Worm (Caenorhabditis elegans) whole organism, L4 larva: Measurements from ENCODE around the gene tpst-1.

Experiments used
- F26F4.8 ChIP-seq: fragments of 200-800 bp; sonication (Bioruptor generic); conservative IDR thresholded peaks from 2 replicates; pipeline ENCODE4 v1.3.6; 2022; ENCODE audit warnings: missing genetic modification characterization, missing compliant biosample characterization
- F44E2.7 ChIP-seq: fragments of 200-800 bp; sonication (Bioruptor generic); IDR thresholded peaks from 2 replicates; pipeline ENCODE4 v2.1.2; 2022; ENCODE audit warnings: missing genetic modification characterization, missing compliant biosample characterization
- R02D3.7 ChIP-seq: fragments of 150-350 bp; sonication (generic microtip); optimal IDR thresholded peaks from 3 replicates; lab custom pipeline; 2014; ENCODE audit warnings: missing biosample characterization, missing genetic modification characterization
- T20F7.1 ChIP-seq: fragments of 200-800 bp; sonication (Bioruptor generic); optimal IDR thresholded peaks from 2 replicates; lab custom pipeline; 2018; ENCODE audit warnings: mild to moderate bottlenecking, missing genetic modification characterization, missing compliant biosample characterization
- Y48G9A.11 ChIP-seq: fragments of 200-800 bp; sonication (Bioruptor generic); IDR thresholded peaks from 2 replicates; pipeline ENCODE4 v1.3.6; 2022; ENCODE audit warnings: missing genetic modification reagents, missing genetic modification characterization, missing compliant biosample characterization
- Y75B8A.6 ChIP-seq: fragments of 200-800 bp; sonication (Bioruptor generic); IDR thresholded peaks from 2 replicates; pipeline ENCODE4 v1.3.6; 2022; ENCODE audit warnings: missing genetic modification reagents, missing genetic modification characterization, missing compliant biosample characterization
- ZK337.2 ChIP-seq: fragments of 200-800 bp; sonication (Bioruptor generic); IDR thresholded peaks from 2 replicates; pipeline ENCODE4 v1.3.6; 2022; ENCODE audit warnings: missing genetic modification reagents, missing genetic modification characterization, missing compliant biosample characterization
- aha-1 ChIP-seq: fragments of 150-350 bp; peaks from one replicate; lab custom pipeline; 2014; ENCODE audit warnings: missing biosample characterization, missing genetic modification characterization
- attf-4 ChIP-seq: sonication (generic microtip); optimal IDR thresholded peaks from 3 replicates; lab custom pipeline; 2017; ENCODE audit warnings: missing biosample characterization, missing genetic modification characterization
- ceh-20 ChIP-seq: fragments of 200-800 bp; sonication (Bioruptor generic); IDR thresholded peaks from 2 replicates; pipeline ENCODE4 v1.3.6; 2022; ENCODE audit warnings: missing genetic modification reagents, missing genetic modification characterization, missing compliant biosample characterization
- ceh-28 ChIP-seq: fragments of 150-350 bp; optimal IDR thresholded peaks from 2 replicates; lab custom pipeline; 2014; ENCODE audit warnings: missing biosample characterization, missing genetic modification reagents, missing genetic modification characterization
- ceh-32 ChIP-seq: sonication (generic microtip); optimal IDR thresholded peaks from 2 replicates; lab custom pipeline; 2016; ENCODE audit warnings: mild to moderate bottlenecking, missing genetic modification characterization, missing compliant biosample characterization; ENCODE audit not compliant: poor library complexity
- ceh-62 ChIP-seq: sonication (generic microtip); optimal IDR thresholded peaks from 2 replicates; lab custom pipeline; 2017; ENCODE audit warnings: missing biosample characterization, missing genetic modification characterization
- cey-2 ChIP-seq: sonication (generic microtip); optimal IDR thresholded peaks from 3 replicates; lab custom pipeline; 2017; ENCODE audit warnings: missing genetic modification characterization, mild to moderate bottlenecking, missing compliant biosample characterization, antibody characterized with exemption, borderline replicate concordance; ENCODE audit not compliant: insufficient read depth
- ctbp-1 ChIP-seq: fragments of 200-800 bp; sonication (Bioruptor generic); IDR thresholded peaks from 2 replicates; pipeline ENCODE4 v1.3.6; 2022; ENCODE audit warnings: missing genetic modification reagents, missing genetic modification characterization, missing compliant biosample characterization
- daf-16 ChIP-seq, 3 experiments: sonication (generic microtip); optimal IDR thresholded peaks; 2 replicates each; lab custom pipeline; 2016 to 2017; ENCODE audit warnings: missing genetic modification characterization in 3 of 3, missing genetic modification reagents in 3 of 3, mild to moderate bottlenecking in 2 of 3, missing compliant biosample characterization in 2 of 3, missing biosample characterization in 1 of 3, moderate library complexity in 1 of 3
- daf-8 ChIP-seq: fragments of 200-800 bp; sonication (Bioruptor generic); IDR thresholded peaks from 2 replicates; pipeline ENCODE4 v1.3.6; 2022; ENCODE audit warnings: missing genetic modification characterization, missing compliant biosample characterization
- dmd-8 ChIP-seq: fragments of 200-800 bp; sonication (Bioruptor generic); IDR thresholded peaks from 2 replicates; pipeline ENCODE4 v1.3.6; 2022; ENCODE audit warnings: missing genetic modification characterization, missing compliant biosample characterization
- dpl-1 ChIP-seq: fragments of 150-350 bp; optimal IDR thresholded peaks from 2 replicates; lab custom pipeline; 2014; ENCODE audit warnings: missing biosample characterization, missing genetic modification reagents, missing genetic modification characterization
- dve-1 ChIP-seq: sonication (generic microtip); optimal IDR thresholded peaks from 2 replicates; lab custom pipeline; 2017; ENCODE audit warnings: antibody characterized with exemption, mild to moderate bottlenecking, missing genetic modification characterization, missing compliant biosample characterization; ENCODE audit not compliant: insufficient read depth
- egl-43 ChIP-seq: fragments of 200-800 bp; sonication (Bioruptor generic); IDR thresholded peaks from 2 replicates; pipeline ENCODE4 v1.3.6; 2022; ENCODE audit warnings: missing genetic modification reagents, missing genetic modification characterization, missing compliant biosample characterization
- fos-1 ChIP-seq: fragments of 150-350 bp; optimal IDR thresholded peaks from 2 replicates; lab custom pipeline; 2014; ENCODE audit warnings: missing biosample characterization, missing genetic modification characterization
- hif-1 ChIP-seq, 2 experiments: sonication (generic microtip); optimal IDR thresholded peaks; 2 replicates each; lab custom pipeline; 2016 to 2017; ENCODE audit warnings: missing compliant biosample characterization in 2 of 2, missing genetic modification characterization in 2 of 2, missing genetic modification reagents in 2 of 2, missing genotype in 2 of 2, mild to moderate bottlenecking in 1 of 2
- hlh-30 ChIP-seq: sonication (generic microtip); optimal IDR thresholded peaks from 2 replicates; lab custom pipeline; 2017; ENCODE audit warnings: antibody characterized with exemption, mild to moderate bottlenecking, missing genetic modification characterization, missing compliant biosample characterization; ENCODE audit not compliant: insufficient read depth
- hmg-1.1 ChIP-seq: fragments of 200-800 bp; sonication (Bioruptor generic); IDR thresholded peaks from 2 replicates; pipeline ENCODE4 v1.3.6; 2022; ENCODE audit warnings: missing genetic modification reagents, missing genetic modification characterization, missing compliant biosample characterization
- lim-7 ChIP-seq: fragments of 200-800 bp; sonication (Bioruptor generic); IDR thresholded peaks from 2 replicates; pipeline ENCODE4 v1.3.6; 2022; ENCODE audit warnings: missing genetic modification characterization, missing compliant biosample characterization
- lin-13 ChIP-seq: fragments of 150-350 bp; optimal IDR thresholded peaks from 2 replicates; lab custom pipeline; 2014; ENCODE audit warnings: missing biosample characterization, missing genetic modification reagents, missing genetic modification characterization
- lin-15B ChIP-seq: fragments of 150-350 bp; sonication (generic microtip); optimal IDR thresholded peaks from 3 replicates; lab custom pipeline; 2014; ENCODE audit warnings: missing biosample characterization, missing genetic modification characterization
- mep-1 ChIP-seq: fragments of 150-350 bp; sonication (generic microtip); optimal IDR thresholded peaks from 3 replicates; lab custom pipeline; 2014; ENCODE audit warnings: missing biosample characterization, missing genetic modification characterization
- mes-2 ChIP-seq: sonication (generic microtip); optimal IDR thresholded peaks from 2 replicates; lab custom pipeline; 2016; ENCODE audit warnings: missing genotype, mild to moderate bottlenecking, missing genetic modification characterization, missing compliant biosample characterization; ENCODE audit not compliant: poor library complexity, severe bottlenecking
- mxl-2 ChIP-seq: fragments of 200-800 bp; sonication (Bioruptor generic); conservative IDR thresholded peaks from 2 replicates; pipeline ENCODE4 v1.3.6; 2022; ENCODE audit warnings: missing genetic modification reagents, missing genetic modification characterization, missing compliant biosample characterization
- nhr-10 ChIP-seq: fragments of 150-350 bp; optimal IDR thresholded peaks from 2 replicates; lab custom pipeline; 2014; ENCODE audit warnings: missing biosample characterization, missing genetic modification characterization
- nhr-11 ChIP-seq: fragments of 150-350 bp; optimal IDR thresholded peaks from 2 replicates; lab custom pipeline; 2014; ENCODE audit warnings: missing biosample characterization, missing genetic modification characterization
- nhr-111 ChIP-seq: fragments of 200-800 bp; sonication (Bioruptor generic); optimal IDR thresholded peaks from 2 replicates; lab custom pipeline; 2018; ENCODE audit warnings: mild to moderate bottlenecking, missing genetic modification characterization, missing compliant biosample characterization
- nhr-237 ChIP-seq: sonication (generic microtip); optimal IDR thresholded peaks from 2 replicates; lab custom pipeline; 2017; ENCODE audit warnings: missing biosample characterization, missing genetic modification characterization
- nhr-28 ChIP-seq: fragments of 150-350 bp; optimal IDR thresholded peaks from 2 replicates; lab custom pipeline; 2014; ENCODE audit warnings: missing biosample characterization, missing genetic modification characterization
- nhr-41 ChIP-seq: fragments of 200-800 bp; sonication (Bioruptor generic); IDR thresholded peaks from 2 replicates; pipeline ENCODE4 v1.3.6; 2022; ENCODE audit warnings: missing genetic modification reagents, missing genetic modification characterization, missing compliant biosample characterization
- nhr-42 ChIP-seq: fragments of 200-800 bp; sonication (Bioruptor generic); IDR thresholded peaks from 2 replicates; pipeline ENCODE4 v1.3.6; 2022; ENCODE audit warnings: missing genetic modification characterization, missing compliant biosample characterization
- nhr-6 ChIP-seq: fragments of 150-350 bp; optimal IDR thresholded peaks from 2 replicates; lab custom pipeline; 2014; ENCODE audit warnings: missing biosample characterization, missing genetic modification characterization
- nhr-77 ChIP-seq: fragments of 150-350 bp; optimal IDR thresholded peaks from 2 replicates; lab custom pipeline; 2014; ENCODE audit warnings: missing biosample characterization, missing genetic modification characterization
- pha-4 ChIP-seq, 2 experiments: fragments of 150-350 bp in 1 of 2; fragments of 200-800 bp in 1 of 2; sonication (Bioruptor generic) in 1 of 2; IDR thresholded peaks in 1 of 2; optimal IDR thresholded peaks in 1 of 2; 2 replicates each; pipeline versions ENCODE4 v1.3.6 to Lab custom; 2014 to 2022; ENCODE audit warnings: missing genetic modification characterization in 2 of 2, missing genetic modification reagents in 2 of 2, missing biosample characterization in 1 of 2, missing compliant biosample characterization in 1 of 2
- php-3 ChIP-seq: fragments of 200-800 bp; sonication (Bioruptor generic); IDR thresholded peaks from 2 replicates; pipeline ENCODE4 v1.3.6; 2022; ENCODE audit warnings: missing genetic modification reagents, missing genetic modification characterization, missing compliant biosample characterization
- pqm-1 ChIP-seq: sonication (generic microtip); optimal IDR thresholded peaks from 2 replicates; lab custom pipeline; 2017; ENCODE audit warnings: missing biosample characterization, missing genetic modification characterization
- rbr-2 ChIP-seq: sonication (generic microtip); optimal IDR thresholded peaks from 2 replicates; lab custom pipeline; 2016; ENCODE audit warnings: missing genotype, missing genetic modification characterization, missing compliant biosample characterization
- tag-97 ChIP-seq: fragments of 200-800 bp; sonication (Bioruptor generic); IDR thresholded peaks from 2 replicates; pipeline ENCODE4 v1.3.6; 2022; ENCODE audit warnings: missing genetic modification characterization, missing compliant biosample characterization
- vab-7 ChIP-seq: fragments of 200-800 bp; sonication (Bioruptor generic); IDR thresholded peaks from 2 replicates; pipeline ENCODE4 v1.3.6; 2022; ENCODE audit warnings: missing genetic modification reagents, missing genetic modification characterization, missing compliant biosample characterization
- zag-1 ChIP-seq: fragments of 150-350 bp; optimal IDR thresholded peaks from 2 replicates; lab custom pipeline; 2014; ENCODE audit warnings: missing biosample characterization, missing genetic modification characterization
- ztf-11 ChIP-seq: fragments of 150-350 bp; optimal IDR thresholded peaks from 2 replicates; lab custom pipeline; 2014; ENCODE audit warnings: missing biosample characterization, missing genetic modification characterization
- ztf-7 ChIP-seq: fragments of 150-350 bp; optimal IDR thresholded peaks from 2 replicates; lab custom pipeline; 2014; ENCODE audit warnings: missing biosample characterization, missing genetic modification characterization

Gene tpst-1

ce11 chrIII:12614669-12615451 lies 47.2 kb downstream of the tpst-1 start (continued):
- peak; percentile 25 to 54 for TF ChIP-seq daf-16 (GFP tag; optimal IDR thresholded peaks at IDR 0.05; lab: Kevin White, UChicago)
- TF ChIP-seq daf-16 (tag; optimal IDR thresholded peaks at IDR 0.05; lab: Kevin White, UChicago), result peak; percentile 97
- no peak for TF ChIP-seq ceh-62 (tag; lab: Kevin White, UChicago)
- no peak for TF ChIP-seq F44E2.7
- TF ChIP-seq nhr-10, result peak; percentile 75
- TF ChIP-seq hif-1 (tag; optimal IDR thresholded peaks at IDR 0.05; lab: Kevin White, UChicago), result peak in 1 of 2 experiments; percentile 59
- no peak for TF ChIP-seq ceh-20 (GFP tag; lab: Robert Waterston, UW)
- TF ChIP-seq lim-7 (GFP tag; lab: Robert Waterston, UW), result 0 out of 2 replicates have a peak, but pooled peaks have one; percentile 4
- TF ChIP-seq lin-13 (GFP tag; lab: Kevin White, UChicago), result peak; percentile 52
- no peak for TF ChIP-seq egl-43 (GFP tag; lab: Robert Waterston, UW)
- TF ChIP-seq nhr-28, result peak; percentile 93
- TF ChIP-seq hmg-1.1 (GFP tag; lab: Robert Waterston, UW), result peak; percentile 35
- no peak for TF ChIP-seq nhr-111 (GFP tag; lab: Kevin White, UChicago)
- TF ChIP-seq R02D3.7 (tag; lab: Kevin White, UChicago), result no peak
- peak; percentile 61 for TF ChIP-seq dpl-1 (GFP tag; lab: Kevin White, UChicago)
- 0 out of 2 replicates have a peak, but pooled peaks have one; percentile 43 for TF ChIP-seq pha-4 (GFP tag; IDR thresholded peaks at IDR 0.05; lab: Robert Waterston, UW)
- TF ChIP-seq pha-4 (tag; optimal IDR thresholded peaks at IDR 0.05; lab: Kevin White, UChicago), result peak; percentile 73
- TF ChIP-seq tag-97 (GFP tag; lab: Robert Waterston, UW), result no peak
- TF ChIP-seq rbr-2 (tag; lab: Kevin White, UChicago), result no peak
- peak; percentile 61 for TF ChIP-seq nhr-11 (tag; lab: Kevin White, UChicago)
- TF ChIP-seq attf-4, result no peak
- peak; percentile 43 for TF ChIP-seq mep-1
- no peak for TF ChIP-seq F26F4.8 (GFP tag; lab: Robert Waterston, UW)
- TF ChIP-seq dve-1 (tag; lab: Kevin White, UChicago), result peak; percentile 90
- TF ChIP-seq T20F7.1, result peak; percentile 64
- TF ChIP-seq mxl-2, result no peak
- 0 out of 2 replicates have a peak, but pooled peaks have one; percentile 9 for TF ChIP-seq Y75B8A.6 (GFP tag; lab: Robert Waterston, UW)
- TF ChIP-seq hlh-30 (tag; lab: Kevin White, UChicago), result peak; percentile 94
- no peak for TF ChIP-seq daf-8 (GFP tag; lab: Robert Waterston, UW)
- TF ChIP-seq vab-7 (GFP tag; lab: Robert Waterston, UW), result no peak
- no peak for TF ChIP-seq nhr-41 (GFP tag; lab: Robert Waterston, UW)
- peak; percentile 83 for TF ChIP-seq nhr-77 (tag; lab: Kevin White, UChicago)
- no peak for TF ChIP-seq lin-15B (tag; lab: Kevin White, UChicago)
- TF ChIP-seq fos-1 (tag; lab: Kevin White, UChicago), result no peak
- TF ChIP-seq ctbp-1 (GFP tag; lab: Robert Waterston, UW), result no peak
- no peak; the same call in 1 of the 2 replicates for TF ChIP-seq nhr-42 (GFP tag; lab: Robert Waterston, UW)
- no peak for TF ChIP-seq dmd-8 (GFP tag; lab: Robert Waterston, UW)
- peak; percentile 43; the same call in 1 of the 2 replicates for TF ChIP-seq php-3 (GFP tag; lab: Robert Waterston, UW)
- TF ChIP-seq mes-2 (tag; lab: Kevin White, UChicago), result peak; percentile 38
- no peak for TF ChIP-seq Y48G9A.11 (GFP tag; lab: Robert Waterston, UW)
- no peak for TF ChIP-seq cey-2
- peak; percentile 41 for TF ChIP-seq aha-1
- no peak for TF ChIP-seq ceh-32
- peak; percentile 67 for TF ChIP-seq nhr-6 (tag; lab: Kevin White, UChicago)
- no peak for TF ChIP-seq ceh-28 (tag; lab: Kevin White, UChicago)
- TF ChIP-seq ZK337.2 (GFP tag; lab: Robert Waterston, UW), result no peak
- no peak for TF ChIP-seq ztf-7 (tag; lab: Kevin White, UChicago)
- TF ChIP-seq pqm-1 (tag; lab: Kevin White, UChicago), result no peak
- no peak for TF ChIP-seq nhr-237 (tag; lab: Kevin White, UChicago)
- TF ChIP-seq zag-1 (tag; lab: Kevin White, UChicago), result no peak
- no peak for TF ChIP-seq ztf-11 (tag; lab: Kevin White, UChicago)
